Worm (Caenorhabditis elegans): Measurements from ENCODE around the gene dpy-21.
A peak's percentile ranks its signal among the peaks of the same experiment; 100 is the strongest.

Gene dpy-21

DNA sequence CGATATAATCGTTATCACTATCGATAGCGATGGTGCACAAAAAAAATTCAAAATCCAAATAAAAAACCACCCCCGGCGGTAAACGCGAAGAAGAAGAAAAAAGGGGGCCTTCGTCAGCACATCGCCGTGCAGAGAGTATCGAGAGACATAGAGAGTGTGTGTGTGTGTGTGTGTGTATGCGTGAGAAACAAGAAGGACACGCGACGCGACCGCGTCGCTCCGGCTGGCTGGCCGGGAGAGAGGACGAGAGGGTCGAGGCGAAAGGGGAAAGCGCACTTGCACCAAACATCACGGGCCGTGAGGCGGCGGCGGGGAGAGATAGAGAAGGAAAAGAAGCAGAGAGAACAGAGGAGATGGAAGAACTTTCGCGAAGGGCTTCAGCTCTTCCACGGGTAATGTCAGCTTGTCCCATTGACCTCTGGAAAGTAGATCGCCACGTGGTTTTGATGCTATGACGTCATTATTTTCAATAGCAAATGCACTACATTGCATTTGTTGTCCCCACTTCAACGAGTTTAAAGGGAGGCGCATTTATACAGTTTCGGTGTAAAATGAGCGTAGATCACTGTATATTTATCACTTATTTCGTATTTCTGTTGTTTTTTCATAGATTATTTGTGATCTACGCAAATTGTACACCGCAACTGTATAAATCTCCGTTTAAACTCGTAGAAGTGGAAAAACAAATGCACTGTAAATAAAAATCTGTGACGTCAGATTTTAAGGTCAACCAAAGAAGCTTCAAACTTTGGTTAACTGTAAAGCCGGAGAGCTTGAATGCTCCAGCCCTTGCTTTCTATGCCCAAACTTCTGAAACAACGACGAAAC, 2.4 kb upstream of the dpy-21 start, which contains the start of gene Y59A8B.24:
Gene Y59A8B.24 (plus strand): TSS at position 778 of the 828 bp plus-strand sequence.
- TF ChIP-seq fos-1 (tag; optimal IDR thresholded peaks at IDR 0.05), result peak; percentile 84
- TF ChIP-seq xbp-1 (tag; optimal IDR thresholded peaks at IDR 0.05), result peak; percentile 86
- no peak for TF ChIP-seq alr-1 (tag; optimal IDR thresholded peaks at IDR 0.05; ENCODE audit: borderline replicate concordance)
- peak; percentile 98 for TF ChIP-seq lin-13 (GFP tag; optimal IDR thresholded peaks at IDR 0.05)
- peak; percentile 80 for TF ChIP-seq mef-2 (tag; optimal IDR thresholded peaks at IDR 0.05)
- TF ChIP-seq nhr-84 (tag; optimal IDR thresholded peaks at IDR 0.05), result no peak
- TF ChIP-seq lin-35 (GFP tag; optimal IDR thresholded peaks at IDR 0.05), result peak; percentile 86 to 87
- peak; percentile 81 for TF ChIP-seq blmp-1 (tag; optimal IDR thresholded peaks at IDR 0.05)
- TF ChIP-seq nhr-47 (tag; optimal IDR thresholded peaks at IDR 0.05), result peak; percentile 95
- TF ChIP-seq nhr-12 (tag; optimal IDR thresholded peaks at IDR 0.05), result no peak
- TF ChIP-seq mab-9 (GFP tag; IDR thresholded peaks at IDR 0.05), result peak; percentile 58; the same call in 1 of the 2 replicates
- peak; percentile 68 for TF ChIP-seq unc-130 (tag; optimal IDR thresholded peaks at IDR 0.05)
- TF ChIP-seq ama-1 (optimal IDR thresholded peaks at IDR 0.05), result peak; percentile 46
- TF ChIP-seq unc-30 (tag; optimal IDR thresholded peaks at IDR 0.05), result no peak
- peak; percentile 92 for TF ChIP-seq swsn-7 (tag; optimal IDR thresholded peaks at IDR 0.05)
- peak; percentile 97 for TF ChIP-seq fkh-8 (tag; optimal IDR thresholded peaks at IDR 0.05)
- TF ChIP-seq egl-13 (tag; optimal IDR thresholded peaks at IDR 0.05), result peak; percentile 88
- peak; percentile 94 for TF ChIP-seq lin-15B (tag; optimal IDR thresholded peaks at IDR 0.05)
- TF ChIP-seq nhr-85 (tag), result peak; percentile 95
- TF ChIP-seq nhr-19 (GFP tag; conservative IDR thresholded peaks at IDR 0.05), result peak; percentile 89
- TF ChIP-seq sptf-1 (tag; optimal IDR thresholded peaks at IDR 0.05), result no peak
- peak; percentile 93 for TF ChIP-seq tbx-2 (tag; optimal IDR thresholded peaks at IDR 0.05)
- TF ChIP-seq Y116A8C.19 (tag; optimal IDR thresholded peaks at IDR 0.05; ENCODE audit: borderline replicate concordance), result peak; percentile 15
- peak; percentile 89 for TF ChIP-seq fkh-10 (GFP tag; optimal IDR thresholded peaks at IDR 0.05)
- TF ChIP-seq snu-23 (GFP tag; optimal IDR thresholded peaks at IDR 0.05), result peak; percentile 97
- TF ChIP-seq nhr-77 (tag; optimal IDR thresholded peaks at IDR 0.05), result peak; percentile 91
- TF ChIP-seq pag-3 (tag; optimal IDR thresholded peaks at IDR 0.05; ENCODE audit: borderline replicate concordance, insufficient read depth), result no peak
- TF ChIP-seq tlp-1 (tag; optimal IDR thresholded peaks at IDR 0.05), result no peak
- TF ChIP-seq grh-1 (GFP tag; IDR thresholded peaks at IDR 0.05), result peak; percentile 63; the same call in 1 of the 2 replicates
- peak; percentile 92 for TF ChIP-seq ceh-8 (GFP tag; optimal IDR thresholded peaks at IDR 0.05)
- TF ChIP-seq efl-3 (GFP tag; optimal IDR thresholded peaks at IDR 0.05), result no peak
- TF ChIP-seq sup-37 (GFP tag; optimal IDR thresholded peaks at IDR 0.05), result peak; percentile 83
- peak; percentile 85 for TF ChIP-seq aly-2 (tag; optimal IDR thresholded peaks at IDR 0.05)
- peak; percentile 69 for TF ChIP-seq F16B12.6 (tag; optimal IDR thresholded peaks at IDR 0.05)
- TF ChIP-seq ceh-88 (GFP tag; IDR thresholded peaks at IDR 0.05), result peak; percentile 65
- peak; percentile 92 for TF ChIP-seq nhr-20 (tag; optimal IDR thresholded peaks at IDR 0.05)
- TF ChIP-seq ztf-4 (tag; optimal IDR thresholded peaks at IDR 0.05), result peak; percentile 81
- TF ChIP-seq C04F5.9 (tag; optimal IDR thresholded peaks at IDR 0.05), result peak; percentile 74
- TF ChIP-seq nhr-76 (tag; optimal IDR thresholded peaks at IDR 0.05), result no peak
- peak in 1 of 2 experiments; percentile 91 for TF ChIP-seq mdl-1 (tag; optimal IDR thresholded peaks at IDR 0.05)
- TF ChIP-seq lin-14 (GFP tag; optimal IDR thresholded peaks at IDR 0.05), result peak; percentile 97
- peak; percentile 82 for TF ChIP-seq irx-1 (tag; optimal IDR thresholded peaks at IDR 0.05)
- TF ChIP-seq ets-5 (GFP tag; IDR thresholded peaks at IDR 0.05), result no peak
- TF ChIP-seq nhr-28 (tag; optimal IDR thresholded peaks at IDR 0.05), result no peak
- no peak for TF ChIP-seq C34B4.2 (tag; optimal IDR thresholded peaks at IDR 0.05)
- TF ChIP-seq nhr-237 (tag; optimal IDR thresholded peaks at IDR 0.05), result peak; percentile 90
- peak; percentile 81 for TF ChIP-seq sox-4 (tag; optimal IDR thresholded peaks at IDR 0.05)
- TF ChIP-seq efl-1 (optimal IDR thresholded peaks at IDR 0.05), result peak; percentile 85 to 90
- peak; percentile 68 to 96 for TF ChIP-seq efl-1 (GFP tag; optimal IDR thresholded peaks at IDR 0.05 in 1 of 2)
- TF ChIP-seq snpc-4 (tag; optimal IDR thresholded peaks at IDR 0.05), result peak; percentile 78
- TF ChIP-seq rnt-1 (tag; optimal IDR thresholded peaks at IDR 0.05), result peak; percentile 95
- peak; percentile 59 for TF ChIP-seq elt-2 (tag; optimal IDR thresholded peaks at IDR 0.05)
